Worm (Caenorhabditis elegans) whole organism, L4 larva: ENCODE data around the gene mrps-23.

ENCODE experiments used
- fos-1 ChIP-seq: fragments of 150-350 bp; optimal IDR thresholded peaks from 2 replicates; lab custom pipeline; 2014; ENCODE audit warnings: missing biosample characterization, missing genetic modification characterization
- nhr-28 ChIP-seq: fragments of 150-350 bp; optimal IDR thresholded peaks from 2 replicates; lab custom pipeline; 2014; ENCODE audit warnings: missing biosample characterization, missing genetic modification characterization
- nhr-77 ChIP-seq: fragments of 150-350 bp; optimal IDR thresholded peaks from 2 replicates; lab custom pipeline; 2014; ENCODE audit warnings: missing biosample characterization, missing genetic modification characterization
- pha-4 ChIP-seq, 2 experiments: fragments of 150-350 bp in 1 of 2; fragments of 200-800 bp in 1 of 2; sonication (Bioruptor generic) in 1 of 2; IDR thresholded peaks in 1 of 2; optimal IDR thresholded peaks in 1 of 2; 2 replicates each; pipeline versions ENCODE4 v1.3.6 to Lab custom; 2014 to 2022; ENCODE audit warnings: missing genetic modification characterization in 2 of 2, missing genetic modification reagents in 2 of 2, missing biosample characterization in 1 of 2, missing compliant biosample characterization in 1 of 2
- skn-1 ChIP-seq: fragments of 150-350 bp; optimal IDR thresholded peaks from 2 replicates; lab custom pipeline; 2014; ENCODE audit warnings: missing biosample characterization, missing genetic modification characterization

- no peak for TF ChIP-seq pha-4 (GFP tag; IDR thresholded peaks at IDR 0.05; lab: Robert Waterston, UW)
- no peak for TF ChIP-seq pha-4 (tag; optimal IDR thresholded peaks at IDR 0.05; lab: Kevin White, UChicago)
- TF ChIP-seq nhr-77 (tag; lab: Kevin White, UChicago), result no peak
- no peak for TF ChIP-seq skn-1
- no peak for TF ChIP-seq fos-1 (tag; lab: Kevin White, UChicago)
- no peak for TF ChIP-seq nhr-28 (tag; lab: Kevin White, UChicago)
These were observed at the start of gene mrps-23 for ce11 chrIII:9523581-9523980.
